Worm (Caenorhabditis elegans) whole organism, early embryonic: Measurements from ENCODE around the gene mdt-21.

ENCODE experiments used
- ama-1 ChIP-seq: fragments of 150-350 bp; optimal IDR thresholded peaks from 2 replicates; lab custom pipeline; 2014
- hmbx-1 ChIP-seq: sonication (generic microtip); optimal IDR thresholded peaks from 2 replicates; lab custom pipeline; 2016; ENCODE audit warnings: mild to moderate bottlenecking, missing genetic modification characterization, missing compliant biosample characterization
- hnd-1 ChIP-seq: sonication (generic microtip); optimal IDR thresholded peaks from 2 replicates; lab custom pipeline; 2016; ENCODE audit warnings: missing genetic modification characterization, missing compliant biosample characterization
- pes-1 ChIP-seq: fragments of 200-800 bp; sonication (Bioruptor generic); IDR thresholded peaks from 2 replicates; pipeline ENCODE4 v1.3.6; 2022; ENCODE audit warnings: missing genetic modification reagents, missing genetic modification characterization, missing compliant biosample characterization
- scrt-1 ChIP-seq: fragments of 200-800 bp; sonication (Bioruptor generic); IDR thresholded peaks from 2 replicates; pipeline ENCODE4 v1.3.6; 2022; ENCODE audit warnings: missing genetic modification characterization, missing compliant biosample characterization
- sea-1 ChIP-seq: fragments of 200-800 bp; sonication (Bioruptor generic); conservative IDR thresholded peaks from 2 replicates; pipeline ENCODE4 v1.3.6; 2022; ENCODE audit warnings: missing genetic modification characterization, missing compliant biosample characterization
- tra-4 ChIP-seq: sonication (generic microtip); optimal IDR thresholded peaks from 2 replicates; lab custom pipeline; 2017; ENCODE audit warnings: missing genetic modification characterization, missing compliant biosample characterization

- no peak for TF ChIP-seq scrt-1
- no peak for TF ChIP-seq ama-1
- TF ChIP-seq pes-1 (GFP tag; lab: Robert Waterston, UW), result no peak
- no peak for TF ChIP-seq tra-4 (tag; lab: Kevin White, UChicago)
- TF ChIP-seq hmbx-1 (tag; lab: Kevin White, UChicago), result no peak
- no peak for TF ChIP-seq hnd-1
- TF ChIP-seq sea-1, result no peak
These were observed 36.6 kb upstream of the mdt-21 start for ce11 chrIII:11740868-11741267.
